Worm (Caenorhabditis elegans): ENCODE measurements around the gene spp-12.

DNA sequence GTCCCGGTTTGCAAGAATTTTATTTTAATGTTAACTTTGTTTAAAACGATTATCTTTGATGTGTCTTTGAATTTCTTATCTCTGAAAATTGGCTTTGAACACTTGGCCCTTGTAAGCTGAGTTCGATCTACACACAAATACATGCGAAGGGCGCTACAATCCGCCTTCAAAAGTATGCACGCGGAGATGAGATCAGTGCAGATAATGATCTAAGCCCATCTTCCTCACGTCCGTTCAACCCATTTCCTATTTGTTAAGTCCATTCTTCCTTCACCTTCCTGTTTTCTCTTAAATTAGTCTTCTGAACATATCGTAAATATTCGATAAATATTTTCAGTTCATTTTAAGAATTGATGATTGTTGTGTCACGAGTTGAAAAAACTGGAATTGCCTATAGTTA, 23.3 kb upstream of the spp-12 start, which contains the start of gene nhr-175:
- TF ChIP-seq nhr-28 (tag; optimal IDR thresholded peaks at IDR 0.05) (no peak), sdz-12 (GFP tag; optimal IDR thresholded peaks at IDR 0.05) (no peak), ZK546.5 (tag; optimal IDR thresholded peaks at IDR 0.05) (no peak), pqm-1 (tag; optimal IDR thresholded peaks at IDR 0.05) (no peak), dmd-6 (GFP tag; IDR thresholded peaks at IDR 0.05) (no peak), mdl-1 (tag; optimal IDR thresholded peaks at IDR 0.05) (no peak), nhr-76 (tag; optimal IDR thresholded peaks at IDR 0.05) (no peak), lir-3 (tag; optimal IDR thresholded peaks at IDR 0.05) (no peak)
